Worm (Caenorhabditis elegans) whole organism, midembryonic: Measurements from ENCODE around the gene Y47D3A.32.
"Not testable (repeated sequence)": the region's sequence is repeated elsewhere in the genome, so short reads cannot be mapped to it uniquely, and the experiment has no call there.

Experiments used
- T22C8.4 ChIP-seq: fragments of 200-800 bp; sonication (Bioruptor generic); IDR thresholded peaks from 2 replicates; pipeline ENCODE4 v1.3.6; 2022; ENCODE audit warnings: missing genetic modification characterization, missing compliant biosample characterization
- cog-1 ChIP-seq: sonication (generic microtip); optimal IDR thresholded peaks from 2 replicates; lab custom pipeline; 2016; ENCODE audit warnings: missing genetic modification characterization, missing compliant biosample characterization
- flt-1 ChIP-seq: fragments of 200-800 bp; sonication (Bioruptor generic); IDR thresholded peaks from 2 replicates; pipeline ENCODE4 v1.3.6; 2022; ENCODE audit warnings: missing genetic modification characterization, missing compliant biosample characterization
- klf-2 ChIP-seq: fragments of 200-800 bp; sonication (Bioruptor generic); conservative IDR thresholded peaks from 2 replicates; pipeline ENCODE4 v1.3.6; 2022; ENCODE audit warnings: missing genetic modification reagents, missing genetic modification characterization, missing compliant biosample characterization
- med-1 ChIP-seq: sonication (generic microtip); optimal IDR thresholded peaks from 2 replicates; lab custom pipeline; 2017; ENCODE audit warnings: missing genetic modification characterization, mild to moderate bottlenecking, missing compliant biosample characterization, antibody characterized with exemption, missing genetic modification reagents; ENCODE audit not compliant: insufficient read depth
- ref-1 ChIP-seq: fragments of 200-800 bp; sonication (Bioruptor generic); conservative IDR thresholded peaks from 2 replicates; pipeline ENCODE4 v1.3.6; 2022; ENCODE audit warnings: missing genetic modification reagents, missing genetic modification characterization, missing compliant biosample characterization
- tab-1 ChIP-seq: fragments of 200-800 bp; sonication (Bioruptor generic); IDR thresholded peaks from 2 replicates; pipeline ENCODE4 v1.3.6; 2022; ENCODE audit warnings: missing genetic modification characterization, missing compliant biosample characterization
- ztf-23 ChIP-seq: fragments of 200-800 bp; sonication (Bioruptor generic); IDR thresholded peaks from 2 replicates; pipeline ENCODE4 v1.3.6; 2022; ENCODE audit warnings: missing genetic modification reagents, missing genetic modification characterization, missing compliant biosample characterization
- ztf-29 ChIP-seq: fragments of 200-800 bp; sonication (Bioruptor generic); IDR thresholded peaks from 2 replicates; pipeline ENCODE4 v1.3.6; 2022; ENCODE audit warnings: missing genetic modification reagents, missing genetic modification characterization, missing compliant biosample characterization

Gene Y47D3A.32

ce11 chrIII:11251718-11252441 lies at the start of gene Y47D3A.32:
Gene Y47D3A.32 (plus strand): TSS chrIII:11252391.
- TF ChIP-seq T22C8.4 (GFP tag; lab: Robert Waterston, UW) (no peak), cog-1 (no peak), ztf-29 (no peak)

- TF ChIP-seq ref-1 (GFP tag; lab: Robert Waterston, UW) (no peak), T22C8.4 (GFP tag; lab: Robert Waterston, UW) (no peak), ztf-29 (no peak), tab-1 (GFP tag; lab: Robert Waterston, UW) (no peak), flt-1 (no peak), ztf-23 (GFP tag; lab: Robert Waterston, UW) (no peak), med-1 (GFP tag; lab: Kevin White, UChicago) (no peak), cog-1 (no peak), klf-2 (no peak)
These were observed 49.2 kb upstream of the Y47D3A.32 start for ce11 chrIII:11202992-11203391.

ce11 chrIII:11206875-11207274 lies 45.3 kb upstream of the Y47D3A.32 start:
- TF ChIP-seq T22C8.4 (GFP tag; lab: Robert Waterston, UW) (no peak), ztf-29 (no peak), ztf-23 (GFP tag; lab: Robert Waterston, UW) (no peak), ref-1 (GFP tag; lab: Robert Waterston, UW) (no peak), klf-2 (no peak), med-1 (GFP tag; lab: Kevin White, UChicago) (no peak), tab-1 (GFP tag; lab: Robert Waterston, UW) (no peak)

- peak; percentile 36; the same call in 1 of the 2 replicates for TF ChIP-seq ztf-29
- no peak for TF ChIP-seq cog-1
- no peak for TF ChIP-seq klf-2
These were observed 44.4 kb upstream of the Y47D3A.32 start for ce11 chrIII:11207825-11208224.

- TF ChIP-seq cog-1: no peak
- no peak for TF ChIP-seq flt-1
- no peak for TF ChIP-seq ztf-23 (GFP tag; lab: Robert Waterston, UW)
- no peak for TF ChIP-seq ztf-29
- no peak for TF ChIP-seq klf-2
- TF ChIP-seq med-1 (GFP tag; lab: Kevin White, UChicago): no peak
These were observed 43.8 kb upstream of the Y47D3A.32 start for ce11 chrIII:11208371-11208770.

ce11 chrIII:11218150-11218841 lies 33.9 kb upstream of the Y47D3A.32 start, which contains the start of the genes tbx-34 and wht-8:
Gene tbx-34 (minus strand): TSS chrIII:11218250.
Gene wht-8 (plus strand): TSS chrIII:11218791.
- TF ChIP-seq cog-1 (no peak), klf-2 (no peak), ref-1 (GFP tag; lab: Robert Waterston, UW) (no peak), ztf-23 (GFP tag; lab: Robert Waterston, UW) (no peak), ztf-29 (no peak)

ce11 chrIII:11221583-11222191 lies 30.5 kb upstream of the Y47D3A.32 start:
- TF ChIP-seq T22C8.4 (GFP tag; lab: Robert Waterston, UW) (peak; percentile 94), flt-1 (no peak), ztf-23 (GFP tag; lab: Robert Waterston, UW) (no peak), ref-1 (GFP tag; lab: Robert Waterston, UW) (no peak), med-1 (GFP tag; lab: Kevin White, UChicago) (no peak)

- not testable (repeated sequence) for TF ChIP-seq klf-2; ztf-23 (GFP tag; lab: Robert Waterston, UW); T22C8.4 (GFP tag; lab: Robert Waterston, UW)
These were observed 28.2 kb upstream of the Y47D3A.32 start, which contains the start of gene Y47D3A.13 for ce11 chrIII:11224006-11224405. Gene Y47D3A.13 (minus strand): TSS chrIII:11224106.

ce11 chrIII:11227025-11227424 lies 25.2 kb upstream of the Y47D3A.32 start, which contains the start of gene tbx-37:
Gene tbx-37 (minus strand): TSS chrIII:11227125.
- TF ChIP-seq T22C8.4 (GFP tag; lab: Robert Waterston, UW) (no peak), tab-1 (GFP tag; lab: Robert Waterston, UW) (no peak), ref-1 (GFP tag; lab: Robert Waterston, UW) (no peak), klf-2 (no peak), ztf-23 (GFP tag; lab: Robert Waterston, UW) (no peak), med-1 (GFP tag; lab: Kevin White, UChicago) (no peak), ztf-29 (no peak), cog-1 (no peak), flt-1 (no peak)

- TF ChIP-seq cog-1 (no peak), ref-1 (GFP tag; lab: Robert Waterston, UW) (no peak), flt-1 (no peak), ztf-23 (GFP tag; lab: Robert Waterston, UW) (no peak), T22C8.4 (GFP tag; lab: Robert Waterston, UW) (peak; percentile 62)
These were observed 21.6 kb upstream of the Y47D3A.32 start for ce11 chrIII:11230581-11230980.
